Fruit fly (Drosophila melanogaster): ENCODE data around the gene Trmt61.

Trmt61 gene

dm6 chr3R:26021195-26021914, 37.9 kb upstream of the Trmt61 start (continued):
- TF ChIP-seq Pdp1 (GFP tag; optimal IDR thresholded peaks at IDR 0.05) (peak; percentile 80 to 90), tgo (GFP tag; IDR thresholded peaks at IDR 0.05) (peak; percentile 87), CG12219 (GFP tag; optimal IDR thresholded peaks at IDR 0.05) (peak; percentile 81), CG1792 (GFP tag; optimal IDR thresholded peaks at IDR 0.05) (peak; percentile 75), pita (GFP tag; optimal IDR thresholded peaks at IDR 0.05) (no peak), CG33557 (GFP tag; optimal IDR thresholded peaks at IDR 0.05) (peak; percentile 97), D (optimal IDR thresholded peaks at IDR 0.05) (no peak), D (GFP tag; optimal IDR thresholded peaks at IDR 0.05) (peak; percentile 98), CG13624 (GFP tag; optimal IDR thresholded peaks at IDR 0.05) (peak; percentile 88), CG4404 (GFP tag; IDR thresholded peaks at IDR 0.05) (peak; percentile 86), CG9876 (GFP tag; optimal IDR thresholded peaks at IDR 0.05) (peak; percentile 58), CG7745 (tag; optimal IDR thresholded peaks at IDR 0.05) (no peak), scrt (GFP tag; optimal IDR thresholded peaks at IDR 0.05) (peak; percentile 84), Lhr (GFP tag; optimal IDR thresholded peaks at IDR 0.05) (peak; percentile 81), CG11247 (GFP tag; IDR thresholded peaks at IDR 0.05) (no peak; the same call in 1 of the 2 replicates), Doc2 (GFP tag; IDR thresholded peaks at IDR 0.05) (peak; percentile 73), Awh (GFP tag; IDR thresholded peaks at IDR 0.05) (peak; percentile 12; the same call in 1 of the 2 replicates), trh (GFP tag; optimal IDR thresholded peaks at IDR 0.05) (peak; percentile 91), CG9797 (GFP tag; optimal IDR thresholded peaks at IDR 0.05) (peak; percentile 31), Dip2 (GFP tag; IDR thresholded peaks at IDR 0.05) (no peak), slp2 (GFP tag; optimal IDR thresholded peaks at IDR 0.05) (peak; percentile 75), Poxn (GFP tag; IDR thresholded peaks at IDR 0.05) (peak; percentile 55), CG15011 (GFP tag; optimal IDR thresholded peaks at IDR 0.05) (peak; percentile 93), CG14014 (GFP tag; IDR thresholded peaks at IDR 0.05) (peak; percentile 67), HmgZ (tag; optimal IDR thresholded peaks at IDR 0.05) (peak; percentile 71), bab2 (GFP tag; optimal IDR thresholded peaks at IDR 0.05) (peak; percentile 88), repo (GFP tag; optimal IDR thresholded peaks at IDR 0.05) (peak; percentile 64), Ptx1 (GFP tag; IDR thresholded peaks at IDR 0.05) (peak; percentile 90), CG17829 (tag; optimal IDR thresholded peaks at IDR 0.05) (peak; percentile 96), Oaz (GFP tag; IDR thresholded peaks at IDR 0.05) (peak; percentile 58; the same call in 1 of the 2 replicates), crp (GFP tag; optimal IDR thresholded peaks at IDR 0.05) (peak; percentile 1 to 66), CG9215 (GFP tag; IDR thresholded peaks at IDR 0.05) (peak; percentile 89), CG2875 (GFP tag; optimal IDR thresholded peaks at IDR 0.05) (peak; percentile 94), sna (GFP tag; IDR thresholded peaks at IDR 0.05; ENCODE audit: partially characterized antibody) (no peak), pho (GFP tag; optimal IDR thresholded peaks at IDR 0.05) (peak; percentile 86), pum (GFP tag; optimal IDR thresholded peaks at IDR 0.05) (peak; percentile 88), Ssrp (tag; optimal IDR thresholded peaks at IDR 0.05) (peak; percentile 98), peb (GFP tag; IDR thresholded peaks at IDR 0.05) (peak; percentile 71), Optix (GFP tag; IDR thresholded peaks at IDR 0.05) (0 out of 3 replicates have a peak, but pooled peaks have one; percentile 36), Dbx (GFP tag; IDR thresholded peaks at IDR 0.05) (peak; percentile 55; the same call in 1 of the 3 replicates), CG2116 (GFP tag; optimal IDR thresholded peaks at IDR 0.05) (peak; percentile 77), CG2889 (GFP tag; IDR thresholded peaks at IDR 0.05) (peak; percentile 50; the same call in 2 of the 3 replicates), NFAT (GFP tag; IDR thresholded peaks at IDR 0.05) (no peak; the same call in 1 of the 2 replicates), CG17912 (GFP tag; optimal IDR thresholded peaks at IDR 0.05) (peak; percentile 57), inv (GFP tag; IDR thresholded peaks at IDR 0.05; ENCODE audit: partially characterized antibody) (peak; percentile 32; the same call in 1 of the 2 replicates), CG8478 (optimal IDR thresholded peaks at IDR 0.05) (no peak), BEAF-32 (GFP tag; optimal IDR thresholded peaks at IDR 0.05) (peak; percentile 11), CG18011 (GFP tag; optimal IDR thresholded peaks at IDR 0.05) (peak; percentile 75), CG34224 (GFP tag; IDR thresholded peaks at IDR 0.05; ENCODE audit: partially characterized antibody) (no peak)
